Worm (Caenorhabditis elegans) whole organism, young adult: ENCODE data around the gene ZK550.2.

Experiments
- C17E4.6 ChIP-seq: fragments of 200-800 bp; sonication (Bioruptor generic); IDR thresholded peaks from 2 replicates; pipeline ENCODE4 v1.3.6; 2022; ENCODE audit warnings: missing genetic modification reagents, missing genetic modification characterization, missing compliant biosample characterization
- D2030.7 ChIP-seq: fragments of 200-800 bp; sonication (Bioruptor generic); IDR thresholded peaks from 2 replicates; pipeline ENCODE4 v1.3.6; 2022; ENCODE audit warnings: missing genetic modification reagents, missing genetic modification characterization, missing compliant biosample characterization
- F10E7.11 ChIP-seq: sonication (generic microtip); optimal IDR thresholded peaks from 2 replicates; lab custom pipeline; 2017; ENCODE audit warnings: mild to moderate bottlenecking, missing genetic modification characterization, moderate library complexity, missing compliant biosample characterization
- F23B12.7 ChIP-seq: sonication (generic microtip); optimal IDR thresholded peaks from 2 replicates; lab custom pipeline; 2017; ENCODE audit warnings: missing genetic modification characterization, mild to moderate bottlenecking, missing compliant biosample characterization, antibody characterized with exemption, moderate library complexity; ENCODE audit not compliant: insufficient read depth
- F37B4.10 ChIP-seq: fragments of 200-800 bp; sonication (Bioruptor generic); IDR thresholded peaks from 2 replicates; pipeline ENCODE4 v1.3.6; 2022; ENCODE audit warnings: missing genetic modification characterization, missing compliant biosample characterization
- F39B2.1 ChIP-seq: fragments of 200-800 bp; sonication (Bioruptor generic); IDR thresholded peaks from 2 replicates; pipeline ENCODE4 v1.3.6; 2022; ENCODE audit warnings: missing genetic modification reagents, missing genetic modification characterization, missing compliant biosample characterization
- F49E8.2 ChIP-seq: sonication (generic microtip); optimal IDR thresholded peaks from 3 replicates; lab custom pipeline; 2017; ENCODE audit warnings: missing genetic modification characterization, mild to moderate bottlenecking, missing compliant biosample characterization, antibody characterized with exemption, moderate library complexity; ENCODE audit not compliant: insufficient read depth
- F55B11.4 ChIP-seq: sonication (generic microtip); optimal IDR thresholded peaks from 2 replicates; lab custom pipeline; 2016; ENCODE audit warnings: missing compliant biosample characterization, missing genetic modification characterization, borderline replicate concordance; ENCODE audit not compliant: insufficient read depth
- F57C9.4 ChIP-seq: sonication (generic microtip); optimal IDR thresholded peaks from 2 replicates; lab custom pipeline; 2017; ENCODE audit warnings: mild to moderate bottlenecking, missing genetic modification characterization, missing compliant biosample characterization
- K11D2.4 ChIP-seq: fragments of 200-800 bp; sonication (Bioruptor generic); IDR thresholded peaks from 2 replicates; pipeline ENCODE4 v1.3.6; 2022; ENCODE audit warnings: missing genetic modification reagents, missing genetic modification characterization, missing compliant biosample characterization
- K12H6.12 ChIP-seq: fragments of 200-800 bp; sonication (Bioruptor generic); optimal IDR thresholded peaks from 2 replicates; lab custom pipeline; 2018; ENCODE audit warnings: mild to moderate bottlenecking, missing genetic modification characterization, missing compliant biosample characterization
- Y56A3A.18 ChIP-seq: fragments of 200-800 bp; sonication (Bioruptor generic); IDR thresholded peaks from 2 replicates; pipeline ENCODE4 v1.3.6; 2022; ENCODE audit warnings: missing genetic modification reagents, missing genetic modification characterization, missing compliant biosample characterization
- Y79H2A.3 ChIP-seq: fragments of 200-800 bp; sonication (Bioruptor generic); conservative IDR thresholded peaks from 2 replicates; pipeline ENCODE4 v1.3.6; 2022; ENCODE audit warnings: missing genetic modification reagents, missing genetic modification characterization, missing compliant biosample characterization
- Y95B8A.8 ChIP-seq: fragments of 200-800 bp; sonication (Bioruptor generic); IDR thresholded peaks from 2 replicates; pipeline ENCODE4 v1.3.6; 2022; ENCODE audit warnings: missing genetic modification reagents, missing genetic modification characterization, missing compliant biosample characterization
- ZK185.1 ChIP-seq: sonication (generic microtip); optimal IDR thresholded peaks from 2 replicates; lab custom pipeline; 2016; ENCODE audit warnings: mild to moderate bottlenecking, missing genetic modification characterization, missing compliant biosample characterization; ENCODE audit not compliant: poor library complexity, severe bottlenecking
- akir-1 ChIP-seq: fragments of 200-800 bp; sonication (Bioruptor generic); optimal IDR thresholded peaks from 2 replicates; lab custom pipeline; 2018; ENCODE audit warnings: mild to moderate bottlenecking, missing genetic modification characterization, moderate library complexity, missing compliant biosample characterization
- ccch-3 ChIP-seq: fragments of 200-800 bp; sonication (Bioruptor generic); optimal IDR thresholded peaks from 2 replicates; lab custom pipeline; 2018; ENCODE audit warnings: mild to moderate bottlenecking, missing genetic modification characterization, missing compliant biosample characterization
- ceh-100 ChIP-seq: fragments of 200-800 bp; sonication (Bioruptor generic); IDR thresholded peaks from 2 replicates; pipeline ENCODE4 v1.3.6; 2022; ENCODE audit warnings: missing genetic modification reagents, missing genetic modification characterization, missing compliant biosample characterization
- ceh-27 ChIP-seq: fragments of 200-800 bp; sonication (Bioruptor generic); optimal IDR thresholded peaks from 2 replicates; lab custom pipeline; 2018; ENCODE audit warnings: mild to moderate bottlenecking, missing genetic modification characterization, moderate library complexity, missing compliant biosample characterization
- ceh-79 ChIP-seq: sonication (generic microtip); optimal IDR thresholded peaks from 2 replicates; lab custom pipeline; 2017; ENCODE audit warnings: mild to moderate bottlenecking, missing genetic modification characterization, missing compliant biosample characterization
- ceh-91 ChIP-seq: fragments of 200-800 bp; sonication (Bioruptor generic); IDR thresholded peaks from 2 replicates; pipeline ENCODE4 v1.3.6; 2022; ENCODE audit warnings: missing genetic modification reagents, missing genetic modification characterization, missing compliant biosample characterization
- dox-1 ChIP-seq: fragments of 200-800 bp; sonication (Bioruptor generic); IDR thresholded peaks from 2 replicates; pipeline ENCODE4 v1.3.6; 2022; ENCODE audit warnings: missing genetic modification reagents, missing genetic modification characterization, missing compliant biosample characterization
- dpl-1 ChIP-seq: fragments of 150-350 bp; optimal IDR thresholded peaks from 2 replicates; lab custom pipeline; 2014; ENCODE audit warnings: missing biosample characterization, missing genetic modification reagents, missing genetic modification characterization
- fkh-3 ChIP-seq: sonication (generic microtip); optimal IDR thresholded peaks from 2 replicates; lab custom pipeline; 2016; ENCODE audit warnings: mild to moderate bottlenecking, missing genetic modification characterization, missing compliant biosample characterization
- hlh-12 ChIP-seq: sonication (generic microtip); optimal IDR thresholded peaks from 2 replicates; lab custom pipeline; 2016; ENCODE audit warnings: missing genetic modification characterization, missing compliant biosample characterization
- hmg-1.2 ChIP-seq: fragments of 200-800 bp; sonication (Bioruptor generic); IDR thresholded peaks from 2 replicates; pipeline ENCODE4 v1.3.6; 2022; ENCODE audit warnings: missing genetic modification reagents, missing genetic modification characterization, missing compliant biosample characterization
- hmg-20 ChIP-seq: fragments of 200-800 bp; sonication (Bioruptor generic); IDR thresholded peaks from 2 replicates; pipeline ENCODE4 v1.3.6; 2022; ENCODE audit warnings: missing genetic modification reagents, missing genetic modification characterization, missing compliant biosample characterization
- hrde-1 ChIP-seq: sonication (generic microtip); optimal IDR thresholded peaks from 2 replicates; lab custom pipeline; 2016; ENCODE audit warnings: missing genetic modification characterization, mild to moderate bottlenecking, missing compliant biosample characterization, moderate library complexity, missing genotype, missing genetic modification reagents, borderline replicate concordance
- hsf-1 ChIP-seq: fragments of 200-800 bp; sonication (Bioruptor generic); IDR thresholded peaks from 2 replicates; pipeline ENCODE4 v1.3.6; 2022; ENCODE audit warnings: missing genetic modification reagents, missing genetic modification characterization, missing compliant biosample characterization
- let-526 ChIP-seq: fragments of 200-800 bp; sonication (Bioruptor generic); IDR thresholded peaks from 2 replicates; pipeline ENCODE4 v1.3.6; 2022; ENCODE audit warnings: missing genetic modification reagents, missing genetic modification characterization, missing compliant biosample characterization
- lin-40 ChIP-seq: sonication (generic microtip); optimal IDR thresholded peaks from 2 replicates; lab custom pipeline; 2016; ENCODE audit warnings: missing genetic modification characterization, mild to moderate bottlenecking, missing compliant biosample characterization, missing genotype, missing genetic modification reagents
- lir-1 ChIP-seq: fragments of 200-800 bp; sonication (Bioruptor generic); conservative IDR thresholded peaks from 2 replicates; pipeline ENCODE4 v1.3.6; 2022; ENCODE audit warnings: missing genetic modification reagents, missing genetic modification characterization, missing compliant biosample characterization
- madf-3 ChIP-seq: fragments of 200-800 bp; sonication (Bioruptor generic); IDR thresholded peaks from 2 replicates; pipeline ENCODE4 v1.3.6; 2022; ENCODE audit warnings: missing genetic modification reagents, missing genetic modification characterization, missing compliant biosample characterization
- mes-4 ChIP-seq: sonication (generic microtip); optimal IDR thresholded peaks from 2 replicates; lab custom pipeline; 2016; ENCODE audit warnings: missing genotype, missing genetic modification characterization, missing compliant biosample characterization
- mxl-1 ChIP-seq: sonication (generic microtip); optimal IDR thresholded peaks from 2 replicates; lab custom pipeline; 2016; ENCODE audit warnings: missing genetic modification characterization, missing compliant biosample characterization
- nfya-1 ChIP-seq: sonication (generic microtip); optimal IDR thresholded peaks from 2 replicates; lab custom pipeline; 2017; ENCODE audit warnings: antibody characterized with exemption, missing compliant biosample characterization, missing genetic modification characterization, borderline replicate concordance; ENCODE audit not compliant: insufficient read depth
- nhr-27 ChIP-seq: fragments of 200-800 bp; sonication (Bioruptor generic); optimal IDR thresholded peaks from 2 replicates; lab custom pipeline; 2018; ENCODE audit warnings: mild to moderate bottlenecking, missing genetic modification characterization, moderate library complexity, missing compliant biosample characterization
- nhr-80 ChIP-seq: sonication (generic microtip); optimal IDR thresholded peaks from 2 replicates; lab custom pipeline; 2016; ENCODE audit warnings: missing genetic modification characterization, missing compliant biosample characterization
- nhr-90 ChIP-seq: sonication (generic microtip); optimal IDR thresholded peaks from 2 replicates; lab custom pipeline; 2016; ENCODE audit warnings: missing genotype, mild to moderate bottlenecking, missing genetic modification characterization, missing compliant biosample characterization
- sdz-38 ChIP-seq: sonication (generic microtip); optimal IDR thresholded peaks from 2 replicates; lab custom pipeline; 2016; ENCODE audit warnings: missing genotype, missing genetic modification characterization, missing compliant biosample characterization
- snpc-1.1 ChIP-seq: sonication (generic microtip); optimal IDR thresholded peaks from 2 replicates; lab custom pipeline; 2017; ENCODE audit warnings: missing genetic modification characterization, mild to moderate bottlenecking, missing compliant biosample characterization, antibody characterized with exemption, moderate library complexity, missing genotype, missing genetic modification reagents; ENCODE audit not compliant: insufficient read depth
- snpc-3.4 ChIP-seq: sonication (generic microtip); optimal IDR thresholded peaks from 2 replicates; lab custom pipeline; 2017; ENCODE audit warnings: missing genetic modification characterization, mild to moderate bottlenecking, missing compliant biosample characterization, antibody characterized with exemption, moderate library complexity, missing genotype, missing genetic modification reagents
- somi-1 ChIP-seq: fragments of 200-800 bp; sonication (Bioruptor generic); optimal IDR thresholded peaks from 2 replicates; lab custom pipeline; 2018; ENCODE audit warnings: mild to moderate bottlenecking, missing genetic modification characterization, missing compliant biosample characterization
- tbx-9 ChIP-seq: sonication (generic microtip); optimal IDR thresholded peaks from 2 replicates; lab custom pipeline; 2016; ENCODE audit warnings: borderline replicate concordance, missing genetic modification characterization, inconsistent platforms, missing compliant biosample characterization
- tlf-1 ChIP-seq: fragments of 200-800 bp; sonication (Bioruptor generic); optimal IDR thresholded peaks from 2 replicates; lab custom pipeline; 2018; ENCODE audit warnings: mild to moderate bottlenecking, missing genetic modification characterization, missing compliant biosample characterization
- unc-62 ChIP-seq: fragments of 150-350 bp; optimal IDR thresholded peaks from 2 replicates; lab custom pipeline; 2014; ENCODE audit warnings: missing biosample characterization, missing genetic modification reagents, missing genetic modification characterization
- zim-3 ChIP-seq: sonication (generic microtip); optimal IDR thresholded peaks from 2 replicates; lab custom pipeline; 2017; ENCODE audit warnings: mild to moderate bottlenecking, missing genetic modification characterization, moderate library complexity, missing compliant biosample characterization
- ztf-25 ChIP-seq: fragments of 200-800 bp; sonication (Bioruptor generic); IDR thresholded peaks from 2 replicates; pipeline ENCODE4 v1.3.6; 2022; ENCODE audit warnings: missing genetic modification reagents, missing genetic modification characterization, missing compliant biosample characterization
- ztf-3 ChIP-seq: fragments of 200-800 bp; sonication (Bioruptor generic); optimal IDR thresholded peaks from 2 replicates; lab custom pipeline; 2018; ENCODE audit warnings: mild to moderate bottlenecking, missing genetic modification characterization, missing compliant biosample characterization

ZK550.2 gene

DNA sequence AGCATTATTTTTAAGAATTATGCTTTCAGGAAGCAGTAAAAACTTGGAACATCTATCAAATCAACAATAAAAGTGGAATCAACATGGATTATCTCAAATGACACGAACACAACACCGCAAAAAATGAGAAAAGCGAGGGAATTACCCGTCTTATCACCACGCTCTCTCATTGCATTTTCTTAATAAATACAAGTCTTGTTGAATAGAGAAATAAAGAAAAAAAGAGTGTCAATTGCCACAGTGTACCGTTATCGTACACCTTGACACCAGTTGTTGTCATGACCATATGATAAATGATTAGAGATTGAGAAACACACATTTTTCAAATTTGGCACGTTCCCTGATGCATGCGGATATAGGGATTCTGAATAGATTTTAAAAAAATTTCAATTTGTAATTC is 18.3 kb downstream of the ZK550.2 start:
- TF ChIP-seq hrde-1: no peak
- no peak for TF ChIP-seq K12H6.12 (tag; lab: Kevin White, UChicago)
- peak; percentile 54 for TF ChIP-seq F23B12.7
- TF ChIP-seq mxl-1 (tag; lab: Kevin White, UChicago): no peak
- no peak for TF ChIP-seq D2030.7 (GFP tag; lab: Robert Waterston, UW)
- TF ChIP-seq ztf-25 (GFP tag; lab: Robert Waterston, UW): no peak
- TF ChIP-seq hsf-1 (GFP tag; lab: Robert Waterston, UW): no peak
- TF ChIP-seq let-526: no peak
- TF ChIP-seq snpc-3.4 (tag; lab: Kevin White, UChicago): no peak
- no peak for TF ChIP-seq ceh-100 (GFP tag; lab: Robert Waterston, UW)
- TF ChIP-seq dox-1 (GFP tag; lab: Robert Waterston, UW): peak; percentile 39; the same call in 1 of the 2 replicates
- TF ChIP-seq somi-1 (GFP tag; lab: Kevin White, UChicago): no peak
- TF ChIP-seq F49E8.2 (tag; lab: Kevin White, UChicago): no peak
- peak; percentile 6 for TF ChIP-seq nhr-90
- no peak for TF ChIP-seq dpl-1 (GFP tag; lab: Kevin White, UChicago)
- TF ChIP-seq tlf-1: no peak
- no peak for TF ChIP-seq sdz-38 (tag; lab: Kevin White, UChicago)
- no peak for TF ChIP-seq lir-1
- TF ChIP-seq ccch-3 (GFP tag; lab: Kevin White, UChicago): no peak
- no peak for TF ChIP-seq ZK185.1
- TF ChIP-seq F55B11.4 (tag; lab: Kevin White, UChicago): no peak
- TF ChIP-seq Y56A3A.18: no peak
- TF ChIP-seq akir-1: no peak
- no peak for TF ChIP-seq Y95B8A.8
- TF ChIP-seq ceh-91: no peak
- no peak for TF ChIP-seq F39B2.1
- no peak for TF ChIP-seq Y79H2A.3 (GFP tag; lab: Robert Waterston, UW)
- TF ChIP-seq mes-4: no peak
- peak; percentile 40 for TF ChIP-seq lin-40 (tag; lab: Kevin White, UChicago)
- no peak for TF ChIP-seq K11D2.4
- TF ChIP-seq madf-3: no peak
- no peak for TF ChIP-seq C17E4.6 (GFP tag; lab: Robert Waterston, UW)
- TF ChIP-seq snpc-1.1 (tag; lab: Kevin White, UChicago): no peak
- TF ChIP-seq hmg-20 (GFP tag; lab: Robert Waterston, UW): no peak
- TF ChIP-seq unc-62: no peak
- TF ChIP-seq hlh-12 (tag; lab: Kevin White, UChicago): no peak
- TF ChIP-seq fkh-3 (tag; lab: Kevin White, UChicago): no peak
- TF ChIP-seq F10E7.11: no peak
- peak; percentile 32; the same call in 1 of the 2 replicates for TF ChIP-seq hmg-1.2 (GFP tag; lab: Robert Waterston, UW)
- TF ChIP-seq tbx-9: no peak
- no peak for TF ChIP-seq nhr-27 (tag; lab: Kevin White, UChicago)
- TF ChIP-seq ztf-3 (GFP tag; lab: Kevin White, UChicago): no peak
- peak; percentile 93 for TF ChIP-seq nhr-80 (tag; lab: Kevin White, UChicago)
- TF ChIP-seq nfya-1 (tag; lab: Kevin White, UChicago): no peak
- TF ChIP-seq F37B4.10: no peak
- TF ChIP-seq F57C9.4 (tag; lab: Kevin White, UChicago): no peak
- TF ChIP-seq zim-3 (tag; lab: Kevin White, UChicago): no peak
- no peak for TF ChIP-seq ceh-27 (GFP tag; lab: Kevin White, UChicago)
- TF ChIP-seq ceh-79: no peak
